Fruit fly (Drosophila melanogaster) ovary, adult (tissue): ENCODE measurements around the gene CG31807.
A peak's percentile ranks its signal among the peaks of the same experiment; 100 is the strongest.

Source experiments
- CG17801 ChIP-seq: fragments of 200-800 bp; optimal IDR thresholded peaks from 2 replicates; lab custom pipeline; 2019; ENCODE audit warnings: missing biosample characterization, mild to moderate bottlenecking, missing genetic modification characterization, moderate library complexity; ENCODE audit not compliant: partially characterized antibody

Gene CG31807

DNA sequence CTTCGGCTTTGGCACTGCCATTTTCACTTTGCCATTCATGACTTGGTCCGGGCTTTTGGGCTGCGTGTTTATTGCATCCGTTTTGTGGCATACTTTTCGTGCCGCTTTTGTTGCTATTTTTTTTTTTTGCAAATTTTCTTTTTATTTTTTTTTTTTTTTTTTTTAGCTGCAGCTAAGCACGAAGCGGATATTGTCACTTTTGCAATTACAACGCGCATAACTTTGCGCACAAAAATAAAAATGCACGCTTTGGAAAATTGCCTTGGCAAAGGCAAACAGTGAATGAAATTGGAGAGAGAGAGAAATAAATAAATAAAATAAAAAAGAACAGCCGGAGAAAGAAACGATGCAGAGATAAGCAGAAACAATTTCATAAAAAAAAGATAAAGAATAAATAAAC lies 43.0 kb downstream of the CG31807 start:
- TF ChIP-seq CG17801 (GFP tag; lab: Kevin White, UChicago), result peak; percentile 66

DNA sequence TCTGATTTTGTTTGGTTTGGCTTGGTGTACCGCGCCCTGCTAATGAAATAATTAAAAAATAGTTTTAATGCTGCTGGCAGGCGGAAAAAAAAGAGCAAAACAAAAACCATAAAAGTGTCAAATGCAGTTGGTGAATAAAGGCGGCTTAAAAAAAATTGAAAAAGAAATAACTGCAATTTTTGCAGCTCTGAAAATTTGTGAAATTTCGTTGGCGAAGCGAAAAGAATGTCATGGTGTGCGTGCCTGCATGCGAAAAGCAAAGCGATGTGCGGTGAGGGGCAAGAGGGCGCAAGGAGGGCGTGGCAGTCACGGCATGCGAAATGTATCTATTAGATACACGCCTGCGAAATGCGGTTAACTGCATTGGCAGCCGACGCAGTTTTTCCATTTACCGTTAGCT lies 45.5 kb downstream of the CG31807 start:
- peak; percentile 29 for TF ChIP-seq CG17801 (GFP tag; lab: Kevin White, UChicago)

DNA sequence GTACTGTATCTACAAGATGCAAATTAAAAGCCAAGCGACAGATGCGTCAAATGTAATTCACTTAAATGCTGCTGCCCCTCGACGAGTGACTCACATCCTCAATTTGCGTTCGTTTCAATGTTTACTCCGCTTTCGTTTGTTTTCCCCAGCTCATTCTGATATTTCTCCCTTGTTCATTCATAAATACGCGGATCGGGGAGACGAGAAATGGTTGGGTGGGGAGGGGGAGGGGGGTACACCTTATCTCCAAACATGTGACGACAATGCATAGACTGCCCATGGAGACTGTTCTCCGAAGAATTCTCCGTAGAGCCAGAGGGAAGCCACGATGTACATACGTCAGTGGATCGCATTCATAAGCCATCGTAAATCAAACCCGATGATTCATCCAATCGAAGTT lies 46.5 kb downstream of the CG31807 start:
- TF ChIP-seq CG17801 (GFP tag; lab: Kevin White, UChicago), result no peak
